Worm (Caenorhabditis elegans): Measurements from ENCODE around the gene fbxb-13.

ce11 chrII:1759602-1760001, 28.5 kb upstream of the fbxb-13 start, which contains the start of gene F36H5.18:
- TF ChIP-seq nhr-11 (tag; optimal IDR thresholded peaks at IDR 0.05) (no peak), ceh-31 (tag; optimal IDR thresholded peaks at IDR 0.05) (no peak), lin-11 (tag; optimal IDR thresholded peaks at IDR 0.05) (no peak), ama-1 (optimal IDR thresholded peaks at IDR 0.05) (no peak), Y22D7AL.16 (tag; optimal IDR thresholded peaks at IDR 0.05) (no peak), odd-2 (tag; optimal IDR thresholded peaks at IDR 0.05) (no peak), pqm-1 (tag; optimal IDR thresholded peaks at IDR 0.05) (no peak), hlh-8 (tag; optimal IDR thresholded peaks at IDR 0.05) (no peak), ceh-2 (tag; optimal IDR thresholded peaks at IDR 0.05) (no peak), ceh-18 (tag; optimal IDR thresholded peaks at IDR 0.05) (no peak), ztf-16 (tag; optimal IDR thresholded peaks at IDR 0.05) (no peak), tbx-7 (tag; optimal IDR thresholded peaks at IDR 0.05) (no peak), unc-42 (tag; optimal IDR thresholded peaks at IDR 0.05) (no peak), elt-2 (tag; optimal IDR thresholded peaks at IDR 0.05) (no peak)

Measured in whole organism, late embryonic.